Fruit fly (Drosophila melanogaster): ENCODE data around the gene CG9727.
A peak's percentile ranks its signal among the peaks of the same experiment; 100 is the strongest.

Gene CG9727

DNA sequence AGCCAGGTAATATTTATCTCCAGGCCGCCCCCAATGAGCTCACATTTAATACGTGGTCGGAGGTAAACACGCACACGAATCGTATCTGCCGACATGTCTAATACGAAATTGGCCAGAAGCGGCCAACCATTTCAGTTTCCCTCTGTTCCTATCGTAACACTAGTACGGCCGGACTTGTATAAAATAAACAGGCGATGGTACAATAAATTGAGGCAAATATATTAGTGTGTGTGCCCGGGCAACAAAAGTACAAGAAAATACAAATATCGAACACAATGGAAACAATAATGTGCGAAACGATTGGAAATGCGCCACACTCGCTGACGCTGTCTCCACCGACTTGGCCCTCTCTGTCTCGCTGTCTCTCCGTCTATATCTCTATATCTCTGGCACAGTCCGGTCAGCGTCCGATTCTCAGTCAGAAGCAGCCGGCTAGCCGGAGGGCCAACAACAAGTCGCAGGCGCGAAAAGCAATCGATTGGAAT, 21.4 kb upstream of the CG9727 start, which contains the start of gene CG15186 (continued):
- TF ChIP-seq CG6654 (GFP tag; optimal IDR thresholded peaks at IDR 0.05) (no peak), BEAF-32 (GFP tag; optimal IDR thresholded peaks at IDR 0.05) (no peak), Deaf1 (tag; optimal IDR thresholded peaks at IDR 0.05) (peak; percentile 3), dati (GFP tag; IDR thresholded peaks at IDR 0.05) (no peak), oc (tag; optimal IDR thresholded peaks at IDR 0.05) (no peak), Dref (GFP tag; IDR thresholded peaks at IDR 0.05) (peak; percentile 31; the same call in 1 of the 2 replicates), CG11560 (tag; IDR thresholded peaks at IDR 0.05) (no peak), CG9215 (GFP tag; IDR thresholded peaks at IDR 0.05) (no peak), CG15601 (tag; optimal IDR thresholded peaks at IDR 0.05) (no peak), Hmr (GFP tag; optimal IDR thresholded peaks at IDR 0.05) (no peak)

DNA sequence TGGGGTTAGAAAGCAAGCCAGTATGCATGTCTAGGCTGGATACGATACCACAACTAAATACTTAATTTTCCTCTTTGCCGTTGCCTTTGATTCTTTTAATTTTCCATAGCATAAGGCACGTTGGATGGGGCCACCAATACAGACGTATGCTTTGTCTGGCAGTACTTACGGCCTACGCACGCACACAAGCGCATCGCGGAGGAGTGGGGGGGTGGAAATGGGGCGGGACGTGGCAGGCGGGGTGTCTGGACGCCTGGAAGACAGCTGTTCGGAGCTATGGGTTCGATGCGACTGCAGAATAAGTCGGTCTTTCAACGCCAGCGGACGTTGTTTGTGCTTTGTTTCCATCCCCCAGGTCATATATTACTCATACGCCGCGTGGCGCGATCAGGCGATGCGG, 20.0 kb upstream of the CG9727 start:
- TF ChIP-seq CG17359 (tag; optimal IDR thresholded peaks at IDR 0.05) (no peak), CG15514 (GFP tag; optimal IDR thresholded peaks at IDR 0.05) (no peak), ken (GFP tag; IDR thresholded peaks at IDR 0.05) (no peak), CG13123 (GFP tag; optimal IDR thresholded peaks at IDR 0.05) (no peak), crol (GFP tag; IDR thresholded peaks at IDR 0.05) (peak; percentile 46; the same call in 1 of the 2 replicates), CG7556 (GFP tag; optimal IDR thresholded peaks at IDR 0.05) (no peak), CG18262 (tag; optimal IDR thresholded peaks at IDR 0.05) (no peak), Sin3A (optimal IDR thresholded peaks at IDR 0.05) (no peak), dan (GFP tag; IDR thresholded peaks at IDR 0.05) (no peak), chif (GFP tag; optimal IDR thresholded peaks at IDR 0.05) (no peak), Tbp (GFP tag; optimal IDR thresholded peaks at IDR 0.05) (no peak), so (GFP tag; IDR thresholded peaks at IDR 0.05) (no peak), H2.0 (GFP tag; IDR thresholded peaks at IDR 0.05) (no peak), ttk (GFP tag; IDR thresholded peaks at IDR 0.05) (no peak), schlank (tag; optimal IDR thresholded peaks at IDR 0.05) (no peak), CoRest (tag; optimal IDR thresholded peaks at IDR 0.05) (no peak), CG10274 (GFP tag; optimal IDR thresholded peaks at IDR 0.05) (no peak), CG4820 (GFP tag; optimal IDR thresholded peaks at IDR 0.05) (no peak), Max (GFP tag; optimal IDR thresholded peaks at IDR 0.05) (no peak), CG8944 (GFP tag; optimal IDR thresholded peaks at IDR 0.05) (no peak), cg (GFP tag; optimal IDR thresholded peaks at IDR 0.05) (peak; percentile 14), CG6175 (GFP tag; IDR thresholded peaks at IDR 0.05) (0 out of 3 replicates have a peak, but pooled peaks have one; percentile 12), NFAT (GFP tag; IDR thresholded peaks at IDR 0.05) (no peak), tx (GFP tag; optimal IDR thresholded peaks at IDR 0.05) (no peak), CG12299 (tag; optimal IDR thresholded peaks at IDR 0.05) (no peak), dm (GFP tag; optimal IDR thresholded peaks at IDR 0.05) (no peak), slp2 (GFP tag; optimal IDR thresholded peaks at IDR 0.05) (no peak), gsb-n (tag; optimal IDR thresholded peaks at IDR 0.05) (no peak), Oaz (GFP tag; IDR thresholded peaks at IDR 0.05) (no peak), nau (GFP tag; optimal IDR thresholded peaks at IDR 0.05) (peak; percentile 8), ap (GFP tag; IDR thresholded peaks at IDR 0.05) (no peak), CG7372 (GFP tag; IDR thresholded peaks at IDR 0.05) (0 out of 2 replicates have a peak, but pooled peaks have one; percentile 13), CG2889 (GFP tag; IDR thresholded peaks at IDR 0.05) (no peak), Nf-YA (GFP tag; IDR thresholded peaks at IDR 0.05) (no peak), sna (GFP tag; IDR thresholded peaks at IDR 0.05; ENCODE audit: partially characterized antibody) (no peak), Dp (GFP tag; optimal IDR thresholded peaks at IDR 0.05) (no peak), ara (GFP tag; IDR thresholded peaks at IDR 0.05) (no peak), Vsx1 (GFP tag; optimal IDR thresholded peaks at IDR 0.05) (no peak), sens-2 (GFP tag; IDR thresholded peaks at IDR 0.05) (no peak), CG9609 (GFP tag; optimal IDR thresholded peaks at IDR 0.05) (no peak), CG10543 (GFP tag; optimal IDR thresholded peaks at IDR 0.05) (peak; percentile 14), CG10366 (GFP tag; IDR thresholded peaks at IDR 0.05) (no peak)

Measured in whole organism, embryonic.